Fruit fly (Drosophila melanogaster) whole organism: Measurements from ENCODE around the gene CG32107.

Source experiments
- CG8478 ChIP-seq: fragments of >200 bp; optimal IDR thresholded peaks from 2 replicates; lab custom pipeline; 2018; ENCODE audit warnings: inconsistent platforms
- Dll ChIP-seq: fragments of >200 bp; optimal IDR thresholded peaks from 2 replicates; lab custom pipeline; 2017
- EcR ChIP-seq, 2 experiments: fragments of >200 bp; optimal IDR thresholded peaks; 2 replicates each; lab custom pipeline; 2017; ENCODE audit warnings: missing biosample characterization in 2 of 2, missing genetic modification characterization in 2 of 2, missing genetic modification reagents in 2 of 2
- pan ChIP-seq: fragments of >200 bp; optimal IDR thresholded peaks from 2 replicates; lab custom pipeline; 2017
- psq ChIP-seq: fragments of >200 bp; optimal IDR thresholded peaks from 2 replicates; lab custom pipeline; 2017
- usp ChIP-seq: fragments of >200 bp; optimal IDR thresholded peaks from 2 replicates; lab custom pipeline; 2017; ENCODE audit warnings: missing biosample characterization, missing genetic modification characterization, mixed read lengths

DNA sequence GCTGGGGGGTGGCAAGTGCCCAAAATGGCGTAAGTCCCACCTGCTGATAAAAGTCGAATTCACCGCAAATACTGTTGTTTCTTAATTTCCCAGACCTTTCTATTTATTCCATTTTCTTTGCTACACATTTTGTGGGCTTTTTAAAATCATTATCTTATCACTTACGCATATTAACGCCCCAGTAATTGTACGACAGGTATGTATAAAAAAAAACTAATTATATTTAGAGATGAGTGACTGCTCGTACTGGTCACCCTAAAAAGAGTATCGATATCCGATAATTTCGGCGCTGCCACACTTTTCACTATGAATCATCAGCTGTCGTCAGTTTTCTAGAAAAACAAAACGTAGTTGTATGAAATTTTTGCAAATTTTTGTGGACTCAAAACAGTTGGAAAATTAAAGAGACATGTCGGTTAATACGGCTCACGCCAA lies 11.2 kb downstream of the CG32107 start, which contains the start of the genes CG10948 and Wbp2:
- no peak for TF ChIP-seq pan (lab: Kevin White, UChicago)
- TF ChIP-seq usp (GFP tag; lab: Kevin White, UChicago): no peak
- TF ChIP-seq Dll (lab: Kevin White, UChicago): no peak
- no peak for TF ChIP-seq psq (lab: Kevin White, UChicago)
- no peak for TF ChIP-seq CG8478 (lab: Kevin White, UChicago)
- TF ChIP-seq EcR (GFP tag; optimal IDR thresholded peaks at IDR 0.05; lab: Kevin White, UChicago): no peak
